Worm (Caenorhabditis elegans) whole organism, L4/young adult: ENCODE data around the gene H20J04.1.

ENCODE experiments used
- dao-5 ChIP-seq: sonication (generic microtip); optimal IDR thresholded peaks from 2 replicates; lab custom pipeline; 2016; ENCODE audit warnings: missing genotype, missing genetic modification characterization, moderate library complexity, missing compliant biosample characterization
- him-1 ChIP-seq: sonication (generic microtip); optimal IDR thresholded peaks from 2 replicates; lab custom pipeline; 2016; ENCODE audit warnings: missing genotype, missing genetic modification reagents, missing genetic modification characterization, missing compliant biosample characterization

ce11 chrII:4321766-4322165, 33.6 kb upstream of the H20J04.1 start, which contains the start of gene Y52E8A.1:
- no peak for TF ChIP-seq him-1 (tag; lab: Kevin White, UChicago)
- no peak for TF ChIP-seq dao-5
